Worm (Caenorhabditis elegans): ENCODE measurements around the gene F56C9.10.

The F56C9.10 gene

DNA sequence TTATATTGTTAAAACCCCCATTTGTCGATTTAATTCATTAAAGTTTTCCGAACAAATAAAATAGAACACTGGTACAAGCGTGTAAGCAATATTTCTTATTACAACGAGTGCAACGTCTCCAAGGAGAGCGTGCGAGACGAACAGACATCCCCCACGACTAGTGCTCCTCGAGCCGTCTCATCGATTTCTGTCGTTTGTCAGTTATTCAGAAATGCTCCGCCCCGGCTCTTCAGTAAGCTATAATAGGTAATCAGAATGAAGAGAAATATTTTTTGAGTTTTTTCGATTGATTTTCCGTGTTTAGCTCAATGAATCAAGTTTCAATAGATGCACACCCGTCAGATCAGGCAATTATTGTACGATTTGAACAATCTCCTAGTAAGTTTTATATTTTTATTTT, 3.6 kb upstream of the F56C9.10 start, which contains the start of gene kap-1 (continued):
- TF ChIP-seq snpc-4 (GFP tag; optimal IDR thresholded peaks at IDR 0.05) (peak; percentile 18), snpc-4 (tag; optimal IDR thresholded peaks at IDR 0.05) (peak in 1 of 4 experiments; percentile 42), let-526 (GFP tag; IDR thresholded peaks at IDR 0.05) (peak; percentile 79; the same call in 1 of the 2 replicates), pbrm-1 (GFP tag; IDR thresholded peaks at IDR 0.05) (no peak), hsf-1 (GFP tag; IDR thresholded peaks at IDR 0.05) (peak; percentile 60), mes-4 (tag; optimal IDR thresholded peaks at IDR 0.05) (peak; percentile 34), ceh-79 (tag; optimal IDR thresholded peaks at IDR 0.05) (peak; percentile 21), madf-6 (GFP tag; IDR thresholded peaks at IDR 0.05) (peak; percentile 3; the same call in 1 of the 2 replicates), F23B12.7 (tag; optimal IDR thresholded peaks at IDR 0.05; ENCODE audit: insufficient read depth) (no peak), fkh-3 (tag; optimal IDR thresholded peaks at IDR 0.05) (peak; percentile 80), mcd-1 (GFP tag; IDR thresholded peaks at IDR 0.05) (peak; percentile 44), madf-3 (GFP tag; IDR thresholded peaks at IDR 0.05) (no peak), F33H1.4 (GFP tag; IDR thresholded peaks at IDR 0.05) (peak; percentile 33; the same call in 1 of the 2 replicates), hlh-26 (GFP tag; conservative IDR thresholded peaks at IDR 0.05) (0 out of 2 replicates have a peak, but pooled peaks have one; percentile 32), snpc-1.3 (tag; optimal IDR thresholded peaks at IDR 0.05; ENCODE audit: insufficient read depth) (peak; percentile 7), F49E8.2 (tag; optimal IDR thresholded peaks at IDR 0.05; ENCODE audit: insufficient read depth) (peak; percentile 22), rec-8 (tag; optimal IDR thresholded peaks at IDR 0.05) (no peak), athp-1 (tag; optimal IDR thresholded peaks at IDR 0.05) (peak; percentile 62), chd-7 (tag; optimal IDR thresholded peaks at IDR 0.05) (peak; percentile 72), cebp-2 (GFP tag; IDR thresholded peaks at IDR 0.05) (peak; percentile 2; the same call in 1 of the 2 replicates), ztf-22 (GFP tag; optimal IDR thresholded peaks at IDR 0.05) (peak; percentile 25), ztf-18 (tag; optimal IDR thresholded peaks at IDR 0.05) (no peak), T07F8.4 (tag; optimal IDR thresholded peaks at IDR 0.05) (no peak), repo-1 (tag; optimal IDR thresholded peaks at IDR 0.05) (peak; percentile 73), F52B5.7 (tag; optimal IDR thresholded peaks at IDR 0.05) (peak; percentile 76), ekl-4 (GFP tag; IDR thresholded peaks at IDR 0.05) (peak; percentile 51; the same call in 1 of the 2 replicates), atf-7 (tag; optimal IDR thresholded peaks at IDR 0.05) (peak; percentile 43), efl-1 (GFP tag; optimal IDR thresholded peaks at IDR 0.05) (no peak), him-1 (tag; optimal IDR thresholded peaks at IDR 0.05) (peak; percentile 54), ama-1 (optimal IDR thresholded peaks at IDR 0.05) (peak; percentile 78), ama-1 (GFP tag; optimal IDR thresholded peaks at IDR 0.05) (peak in 1 of 2 experiments; percentile 78), dpff-1 (tag; optimal IDR thresholded peaks at IDR 0.05) (peak; percentile 62), lin-35 (GFP tag; optimal IDR thresholded peaks at IDR 0.05) (peak in 1 of 3 experiments; percentile 42), ztf-26 (tag; optimal IDR thresholded peaks at IDR 0.05) (no peak), hmg-1.2 (GFP tag; IDR thresholded peaks at IDR 0.05) (peak; percentile 52), nfyb-1 (GFP tag; IDR thresholded peaks at IDR 0.05) (peak; percentile 44; the same call in 1 of the 2 replicates), tbp1 (GFP tag; optimal IDR thresholded peaks at IDR 0.05) (peak; percentile 32), nhr-90 (tag; optimal IDR thresholded peaks at IDR 0.05) (peak; percentile 15), sdz-38 (tag; optimal IDR thresholded peaks at IDR 0.05) (no peak), lin-54 (GFP tag; optimal IDR thresholded peaks at IDR 0.05) (peak; percentile 29), gei-17 (GFP tag; optimal IDR thresholded peaks at IDR 0.05) (peak; percentile 26)

All from whole organism, young adult.